Worm (Caenorhabditis elegans) whole organism, midembryonic: Measurements from ENCODE around the gene F13H10.6.

ENCODE experiments used
- T22C8.4 ChIP-seq: fragments of 200-800 bp; sonication (Bioruptor generic); IDR thresholded peaks from 2 replicates; pipeline ENCODE4 v1.3.6; 2022; ENCODE audit warnings: missing genetic modification characterization, missing compliant biosample characterization
- cog-1 ChIP-seq: sonication (generic microtip); optimal IDR thresholded peaks from 2 replicates; lab custom pipeline; 2016; ENCODE audit warnings: missing genetic modification characterization, missing compliant biosample characterization
- flt-1 ChIP-seq: fragments of 200-800 bp; sonication (Bioruptor generic); IDR thresholded peaks from 2 replicates; pipeline ENCODE4 v1.3.6; 2022; ENCODE audit warnings: missing genetic modification characterization, missing compliant biosample characterization
- klf-2 ChIP-seq: fragments of 200-800 bp; sonication (Bioruptor generic); conservative IDR thresholded peaks from 2 replicates; pipeline ENCODE4 v1.3.6; 2022; ENCODE audit warnings: missing genetic modification reagents, missing genetic modification characterization, missing compliant biosample characterization
- med-1 ChIP-seq: sonication (generic microtip); optimal IDR thresholded peaks from 2 replicates; lab custom pipeline; 2017; ENCODE audit warnings: missing genetic modification characterization, mild to moderate bottlenecking, missing compliant biosample characterization, antibody characterized with exemption, missing genetic modification reagents; ENCODE audit not compliant: insufficient read depth
- ref-1 ChIP-seq: fragments of 200-800 bp; sonication (Bioruptor generic); conservative IDR thresholded peaks from 2 replicates; pipeline ENCODE4 v1.3.6; 2022; ENCODE audit warnings: missing genetic modification reagents, missing genetic modification characterization, missing compliant biosample characterization
- tab-1 ChIP-seq: fragments of 200-800 bp; sonication (Bioruptor generic); IDR thresholded peaks from 2 replicates; pipeline ENCODE4 v1.3.6; 2022; ENCODE audit warnings: missing genetic modification characterization, missing compliant biosample characterization
- ztf-23 ChIP-seq: fragments of 200-800 bp; sonication (Bioruptor generic); IDR thresholded peaks from 2 replicates; pipeline ENCODE4 v1.3.6; 2022; ENCODE audit warnings: missing genetic modification reagents, missing genetic modification characterization, missing compliant biosample characterization
- ztf-29 ChIP-seq: fragments of 200-800 bp; sonication (Bioruptor generic); IDR thresholded peaks from 2 replicates; pipeline ENCODE4 v1.3.6; 2022; ENCODE audit warnings: missing genetic modification reagents, missing genetic modification characterization, missing compliant biosample characterization

The F13H10.6 gene

DNA sequence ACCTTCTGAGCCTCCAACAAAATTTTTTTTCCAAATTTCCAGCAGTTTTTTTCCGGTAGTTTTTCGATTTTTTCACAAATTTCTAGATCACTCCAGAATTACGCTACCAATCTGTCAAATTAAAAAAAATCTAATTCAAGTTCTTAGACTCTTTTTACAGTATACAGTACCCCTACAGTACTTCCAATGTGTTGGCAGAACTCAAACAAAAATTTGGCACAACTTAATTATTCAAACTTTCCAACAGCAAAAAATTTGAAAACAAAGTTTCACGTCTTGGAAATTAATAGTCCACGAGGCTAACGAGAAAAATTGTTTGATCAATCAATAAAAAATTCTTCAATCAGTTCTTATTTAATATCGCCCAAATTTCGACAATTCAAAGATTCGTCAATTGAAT lies 40.7 kb downstream of the F13H10.6 start, which contains the start of gene F36H1.3:
F36H1.3 (plus strand) TSS at position 323 of the 400 bp plus-strand sequence.
- no peak for TF ChIP-seq med-1 (GFP tag; lab: Kevin White, UChicago)
- no peak for TF ChIP-seq ztf-29 (GFP tag; lab: Robert Waterston, UW)
- no peak for TF ChIP-seq T22C8.4 (GFP tag; lab: Robert Waterston, UW)
- no peak for TF ChIP-seq ref-1 (GFP tag; lab: Robert Waterston, UW)
- no peak for TF ChIP-seq flt-1 (GFP tag; lab: Robert Waterston, UW)
- TF ChIP-seq ztf-23 (GFP tag; lab: Robert Waterston, UW), result no peak
- no peak for TF ChIP-seq cog-1 (tag; lab: Kevin White, UChicago)
- no peak for TF ChIP-seq tab-1 (GFP tag; lab: Robert Waterston, UW)
- no peak for TF ChIP-seq klf-2 (GFP tag; lab: Robert Waterston, UW)

DNA sequence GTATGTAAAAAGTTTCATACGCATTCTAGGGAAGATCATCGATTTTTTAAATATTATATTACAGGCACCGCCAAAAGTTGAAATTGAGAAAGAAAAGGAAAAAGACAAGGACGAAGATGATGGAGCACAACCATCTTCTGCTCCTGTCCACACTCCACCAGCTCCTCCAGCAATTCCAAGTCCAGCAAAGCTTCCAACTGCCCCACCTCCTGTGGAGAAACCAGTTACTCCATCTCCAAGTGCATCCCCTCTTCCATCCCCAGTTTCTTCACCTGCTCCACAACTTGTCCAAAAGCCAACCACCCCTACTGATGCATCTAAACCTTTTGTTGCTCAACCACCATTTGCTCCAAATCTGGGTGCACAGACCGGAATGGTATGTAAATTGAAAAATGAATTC lies 42.9 kb downstream of the F13H10.6 start:
- no peak for TF ChIP-seq cog-1 (tag; lab: Kevin White, UChicago)
- no peak for TF ChIP-seq ref-1 (GFP tag; lab: Robert Waterston, UW)
- no peak for TF ChIP-seq ztf-23 (GFP tag; lab: Robert Waterston, UW)
- TF ChIP-seq med-1 (GFP tag; lab: Kevin White, UChicago), result no peak
- TF ChIP-seq flt-1 (GFP tag; lab: Robert Waterston, UW), result no peak
- no peak for TF ChIP-seq T22C8.4 (GFP tag; lab: Robert Waterston, UW)
- TF ChIP-seq ztf-29 (GFP tag; lab: Robert Waterston, UW), result no peak
- TF ChIP-seq klf-2 (GFP tag; lab: Robert Waterston, UW), result no peak
- no peak for TF ChIP-seq tab-1 (GFP tag; lab: Robert Waterston, UW)

DNA sequence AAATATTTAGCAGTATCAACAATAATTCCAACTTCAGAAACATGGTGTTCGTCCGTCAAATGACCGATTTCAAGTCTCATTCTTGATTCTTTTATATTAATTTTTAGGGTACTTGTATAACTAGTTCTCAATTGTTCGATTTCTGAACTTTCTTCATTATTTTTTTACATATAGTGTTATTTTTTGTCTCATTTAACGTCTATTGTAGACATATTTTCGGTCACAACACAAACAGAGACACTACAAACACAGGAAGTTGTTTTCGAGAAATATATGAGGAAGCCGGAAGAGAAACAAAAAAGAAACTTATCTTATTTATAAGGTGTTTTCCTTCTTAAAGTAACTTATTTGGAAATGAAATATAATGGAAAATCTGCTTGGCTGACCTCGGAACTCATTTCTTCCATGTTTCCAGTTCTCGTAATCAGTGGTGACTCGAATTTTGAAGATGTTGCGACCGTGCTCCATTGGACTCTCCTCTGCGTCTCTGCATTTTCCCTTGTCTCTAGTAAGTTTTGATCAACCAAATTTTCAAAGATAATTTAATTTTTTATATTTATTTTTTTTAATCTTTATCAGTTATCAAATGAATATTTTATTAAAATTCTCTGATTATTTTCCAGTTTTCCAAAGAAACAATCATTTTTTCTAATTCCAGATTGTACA lies 44.7 kb downstream of the F13H10.6 start, which contains the start of the genes F36H1.12 and lin-3:
F36H1.12 (minus strand) TSS at position 51 of the 666 bp plus-strand sequence.
lin-3 (plus strand) TSS at position 657 of the 666 bp plus-strand sequence.
- TF ChIP-seq cog-1 (tag; lab: Kevin White, UChicago), result no peak
- no peak for TF ChIP-seq klf-2 (GFP tag; lab: Robert Waterston, UW)
- no peak for TF ChIP-seq ztf-23 (GFP tag; lab: Robert Waterston, UW)
